Worm (Caenorhabditis elegans): ENCODE results near the gene W02D7.6.
A peak's percentile ranks its signal among the peaks of the same experiment; 100 is the strongest.
"Not testable (repeated sequence)": the region's sequence is repeated elsewhere in the genome, so short reads cannot be mapped to it uniquely, and the experiment has no call there.

Gene W02D7.6

DNA sequence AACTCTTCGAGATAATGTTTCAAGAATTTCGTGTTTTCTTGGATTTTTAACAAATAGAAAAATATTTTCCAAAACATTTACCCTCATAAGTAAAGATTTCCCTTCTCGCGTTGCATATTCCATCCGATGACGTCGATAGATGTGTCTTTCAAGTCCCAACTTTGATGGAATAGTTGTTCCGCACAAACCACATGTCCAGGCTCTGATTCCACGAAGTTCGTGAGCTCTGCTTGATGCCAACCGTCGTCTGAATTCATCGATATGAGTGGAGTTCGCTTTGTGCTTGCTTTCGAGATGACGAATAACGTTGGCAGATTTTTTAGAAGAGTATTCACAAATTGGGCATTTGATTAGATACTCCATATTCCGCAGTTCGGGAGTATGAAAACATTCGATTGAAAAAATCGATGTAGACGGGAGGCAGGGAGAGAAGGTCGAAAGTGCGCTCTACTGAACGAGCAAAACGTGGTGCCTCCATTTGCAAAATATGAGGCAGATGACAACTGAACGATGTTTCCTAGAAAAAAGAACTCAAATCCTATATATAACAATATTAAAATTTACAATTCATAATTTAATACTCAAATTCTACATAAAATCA lies at the start of gene W02D7.6:
TSS of gene W02D7.6 (minus strand) at position 573 of the 601 bp plus-strand sequence.
- peak; percentile 42 for TF ChIP-seq W03F9.2 (tag; optimal IDR thresholded peaks at IDR 0.05)
- TF ChIP-seq him-1 (tag; optimal IDR thresholded peaks at IDR 0.05), result no peak

DNA sequence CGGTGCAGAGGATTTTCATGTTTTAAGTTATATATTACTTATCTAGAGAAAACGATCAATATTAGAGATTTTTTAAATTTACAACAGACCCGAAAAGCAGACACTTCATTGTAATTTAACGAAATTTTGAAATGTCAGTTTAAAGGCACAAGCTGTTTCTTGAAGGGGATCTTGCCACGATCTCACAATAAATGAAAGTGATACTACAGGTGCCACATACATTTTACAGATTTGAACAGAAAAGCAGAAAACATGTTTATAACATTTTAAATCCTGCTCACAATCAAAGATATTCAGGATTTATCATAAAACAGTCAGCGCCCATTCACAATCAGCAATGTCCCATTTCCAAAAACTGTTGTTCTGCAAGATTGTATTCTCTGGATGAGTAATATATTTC lies 48.6 kb upstream of the W02D7.6 start:
- no peak for TF ChIP-seq W03F9.2 (tag; optimal IDR thresholded peaks at IDR 0.05)
- no peak for TF ChIP-seq him-1 (tag; optimal IDR thresholded peaks at IDR 0.05)
- no peak for TF ChIP-seq dao-5 (tag; optimal IDR thresholded peaks at IDR 0.05)

- TF ChIP-seq dao-5 (tag; optimal IDR thresholded peaks at IDR 0.05), result no peak
- peak; percentile 50 for TF ChIP-seq him-1 (tag; optimal IDR thresholded peaks at IDR 0.05)
- peak; percentile 67 for TF ChIP-seq W03F9.2 (tag; optimal IDR thresholded peaks at IDR 0.05)
Observed at ce11 chrV:8348959-8349389, 47.7 kb upstream of the W02D7.6 start.

DNA sequence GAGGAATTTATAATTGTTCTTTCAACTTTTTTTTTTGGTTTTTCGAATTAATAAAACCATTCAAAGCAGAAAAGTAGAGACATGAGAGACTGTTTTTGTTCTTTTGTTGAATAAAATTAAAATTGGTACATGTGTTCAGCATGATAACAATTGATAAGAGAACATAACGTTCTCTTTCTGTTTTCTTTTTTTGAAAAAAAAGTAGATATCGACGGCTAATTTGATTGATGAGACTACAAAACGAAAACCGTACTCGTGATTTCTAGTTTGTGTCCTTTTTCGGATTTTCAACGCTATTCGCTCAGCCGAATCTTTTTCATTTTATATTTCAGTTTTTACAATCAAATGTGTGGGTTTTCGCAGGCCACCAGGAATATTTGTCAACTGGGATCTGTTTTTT lies 44.1 kb upstream of the W02D7.6 start, which contains the start of gene C08D8.1:
TSS of gene C08D8.1 (plus strand) at position 324 of the 400 bp plus-strand sequence.
- TF ChIP-seq him-1 (tag; optimal IDR thresholded peaks at IDR 0.05) (no peak), dao-5 (tag; optimal IDR thresholded peaks at IDR 0.05) (no peak), W03F9.2 (tag; optimal IDR thresholded peaks at IDR 0.05) (no peak)

ce11 chrV:8342416-8342815 lies 41.1 kb upstream of the W02D7.6 start:
- TF ChIP-seq him-1 (tag; optimal IDR thresholded peaks at IDR 0.05), result no peak
- TF ChIP-seq dao-5 (tag; optimal IDR thresholded peaks at IDR 0.05), result no peak
- no peak for TF ChIP-seq W03F9.2 (tag; optimal IDR thresholded peaks at IDR 0.05)

ce11 chrV:8340924-8341323 lies 39.6 kb upstream of the W02D7.6 start, which contains the start of gene C08D8.7:
TSS of gene C08D8.7 (plus strand) at chrV:8341224.
- not testable (repeated sequence) for TF ChIP-seq W03F9.2, him-1, dao-5 (tag; optimal IDR thresholded peaks at IDR 0.05)

DNA sequence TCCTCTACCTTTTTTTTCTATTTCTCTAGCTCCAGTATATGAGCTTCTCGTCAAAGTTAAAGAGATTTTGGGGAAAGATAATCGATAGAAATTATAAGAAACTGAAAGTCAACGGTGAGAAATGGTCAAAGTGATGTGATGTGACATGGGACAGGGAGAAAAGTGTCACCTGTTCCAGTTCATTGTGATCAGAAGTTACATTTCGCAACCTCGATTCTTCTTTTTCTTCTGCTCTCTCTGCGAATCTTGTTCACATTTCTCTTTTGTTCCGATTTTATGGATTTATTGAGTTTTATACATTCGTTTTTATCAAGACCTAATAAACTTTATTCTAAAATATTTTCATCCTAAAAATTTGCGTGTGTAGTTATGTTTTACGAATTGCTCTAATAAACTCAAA lies 34.3 kb upstream of the W02D7.6 start:
- no peak for TF ChIP-seq dao-5 (tag; optimal IDR thresholded peaks at IDR 0.05)
- TF ChIP-seq him-1 (tag; optimal IDR thresholded peaks at IDR 0.05), result no peak
- TF ChIP-seq W03F9.2 (tag; optimal IDR thresholded peaks at IDR 0.05), result no peak

DNA sequence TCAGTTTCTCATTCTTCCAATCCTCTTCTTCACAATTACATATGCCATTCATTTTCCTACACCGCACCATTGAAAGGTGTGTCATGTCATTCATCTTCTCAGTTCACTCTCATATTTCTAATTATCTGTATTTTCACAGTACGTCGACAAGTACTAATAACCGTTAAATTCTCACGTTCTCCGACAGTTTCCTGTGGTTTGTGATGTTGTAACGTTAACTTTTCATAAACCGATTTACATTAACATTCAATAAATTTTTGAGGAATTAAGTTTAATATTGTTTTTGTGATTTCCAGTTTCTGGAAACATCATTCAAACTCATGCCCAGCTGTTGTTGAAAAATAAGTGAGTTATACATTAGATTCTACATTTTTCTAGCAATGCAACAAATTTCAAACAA lies 33.1 kb upstream of the W02D7.6 start, which contains the start of gene tmd-2:
TSS of gene tmd-2 (plus strand) at position 301 of the 400 bp plus-strand sequence.
- TF ChIP-seq dao-5 (tag; optimal IDR thresholded peaks at IDR 0.05) (no peak), W03F9.2 (tag; optimal IDR thresholded peaks at IDR 0.05) (no peak), him-1 (tag; optimal IDR thresholded peaks at IDR 0.05) (no peak)

DNA sequence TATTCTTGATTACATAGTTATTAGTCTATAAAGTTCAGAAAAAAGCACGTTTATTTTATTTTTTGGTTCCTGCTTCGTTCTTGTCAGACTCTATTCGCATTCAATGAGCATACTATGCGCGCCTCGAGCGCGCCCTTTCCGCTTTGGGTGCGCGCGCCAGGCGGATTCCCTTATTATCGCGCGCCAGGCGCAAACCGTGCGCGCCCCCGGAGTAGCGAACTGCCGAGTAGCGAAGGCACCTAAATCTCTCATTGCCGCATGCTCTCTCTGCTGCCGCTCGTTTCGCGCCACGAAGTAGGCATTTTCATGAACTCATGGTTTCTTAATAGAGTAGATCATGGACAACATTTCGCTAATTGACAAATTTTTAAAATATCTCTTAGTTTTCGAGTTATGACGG lies 25.8 kb upstream of the W02D7.6 start:
- TF ChIP-seq him-1 (tag; optimal IDR thresholded peaks at IDR 0.05) (no peak), dao-5 (tag; optimal IDR thresholded peaks at IDR 0.05) (no peak), W03F9.2 (tag; optimal IDR thresholded peaks at IDR 0.05) (no peak)

DNA sequence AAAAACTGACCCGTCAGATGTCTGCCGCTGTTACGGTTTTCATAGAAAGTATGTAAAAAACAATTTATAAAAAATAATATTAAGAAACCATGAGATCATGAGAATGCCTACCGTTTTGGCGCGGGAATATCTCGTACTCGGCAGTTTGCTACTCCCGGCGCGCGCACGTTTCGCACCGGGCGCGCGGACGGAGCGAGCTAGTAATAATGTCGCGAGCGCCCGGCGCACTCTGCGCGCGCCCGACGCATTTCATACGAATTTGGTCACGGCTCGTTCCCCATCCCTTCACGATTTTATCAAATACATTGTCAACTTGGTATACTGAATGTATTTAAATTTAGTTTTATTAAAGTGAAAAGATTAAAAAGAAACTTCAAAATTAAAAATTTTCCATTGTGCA lies 24.6 kb upstream of the W02D7.6 start:
- TF ChIP-seq W03F9.2 (tag; optimal IDR thresholded peaks at IDR 0.05), result no peak
- no peak for TF ChIP-seq him-1 (tag; optimal IDR thresholded peaks at IDR 0.05)
- TF ChIP-seq dao-5 (tag; optimal IDR thresholded peaks at IDR 0.05), result no peak

DNA sequence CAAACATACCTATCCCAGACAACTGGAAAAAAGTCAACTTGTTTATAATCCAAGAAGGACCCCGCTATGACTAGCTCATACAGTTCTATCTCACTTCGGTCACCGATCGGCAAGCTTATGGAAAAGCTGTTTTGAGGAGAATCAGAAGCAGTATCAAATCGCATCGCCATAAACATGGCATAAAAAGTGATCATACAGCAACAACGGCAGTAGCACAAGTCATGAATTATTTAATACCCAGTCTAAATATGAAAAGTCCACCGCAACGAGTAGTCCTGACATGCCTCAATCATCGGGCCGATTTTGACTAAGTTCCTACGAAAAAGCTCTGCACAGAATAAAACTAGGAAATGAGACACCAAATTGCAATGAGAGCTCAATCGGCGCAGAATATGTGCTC lies 22.2 kb upstream of the W02D7.6 start:
- TF ChIP-seq him-1 (tag; optimal IDR thresholded peaks at IDR 0.05) (no peak), W03F9.2 (tag; optimal IDR thresholded peaks at IDR 0.05) (no peak), dao-5 (tag; optimal IDR thresholded peaks at IDR 0.05) (no peak)

DNA sequence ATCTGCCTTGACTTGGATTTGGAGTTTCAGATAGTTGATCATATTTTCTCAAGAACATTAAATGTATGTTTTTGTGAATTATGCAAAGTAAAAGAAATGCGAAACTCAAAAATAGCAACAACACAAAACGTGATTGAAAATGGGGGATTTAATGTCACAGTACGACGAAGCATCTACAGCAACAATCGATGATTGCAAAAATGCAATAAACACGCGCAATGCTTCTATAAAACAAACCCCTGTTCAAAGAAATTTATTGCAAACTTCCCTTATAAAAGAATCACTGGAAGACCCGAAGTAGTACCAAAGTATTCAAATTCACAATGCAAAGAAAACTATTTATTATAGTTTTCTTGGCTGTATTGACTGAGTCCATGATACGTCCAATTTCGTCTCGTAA lies 16.8 kb upstream of the W02D7.6 start, which contains the start of gene clec-219:
TSS of gene clec-219 (plus strand) at position 301 of the 400 bp plus-strand sequence.
- TF ChIP-seq him-1 (tag; optimal IDR thresholded peaks at IDR 0.05) (no peak), W03F9.2 (tag; optimal IDR thresholded peaks at IDR 0.05) (no peak), dao-5 (tag; optimal IDR thresholded peaks at IDR 0.05) (no peak)

- TF ChIP-seq him-1 (tag; optimal IDR thresholded peaks at IDR 0.05), result no peak
- no peak for TF ChIP-seq W03F9.2 (tag; optimal IDR thresholded peaks at IDR 0.05)
Observed at ce11 chrV:8311210-8311609, 9.9 kb upstream of the W02D7.6 start, which contains the start of gene W02D7.12. TSS of gene W02D7.12 (plus strand) at chrV:8311510.

DNA sequence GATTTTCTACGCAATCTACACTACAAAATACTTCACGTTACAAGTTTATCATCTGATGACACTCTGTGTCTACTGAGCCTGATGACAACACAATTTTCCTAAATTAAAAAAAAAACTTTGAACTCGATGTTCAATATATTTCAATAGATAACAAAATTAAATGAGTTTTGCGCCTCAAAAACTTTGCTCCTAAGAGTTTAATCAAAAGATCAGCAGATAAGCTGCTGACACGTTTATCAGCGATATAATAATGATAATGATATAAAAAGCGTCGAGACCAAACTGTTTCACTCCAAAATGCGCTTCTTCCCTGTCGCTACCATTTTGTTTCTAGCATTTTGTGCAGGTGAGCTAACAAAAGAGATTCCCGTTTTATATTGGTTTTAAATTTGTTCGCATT lies 6.4 kb upstream of the W02D7.6 start, which contains the start of gene clec-218:
TSS of gene clec-218 (plus strand) at position 262 of the 400 bp plus-strand sequence.
- no peak for TF ChIP-seq him-1 (tag; optimal IDR thresholded peaks at IDR 0.05)

ce11 chrV:8307013-8307412 lies 5.7 kb upstream of the W02D7.6 start:
- no peak for TF ChIP-seq W03F9.2 (tag; optimal IDR thresholded peaks at IDR 0.05)
- TF ChIP-seq him-1 (tag; optimal IDR thresholded peaks at IDR 0.05), result no peak
- no peak for TF ChIP-seq dao-5 (tag; optimal IDR thresholded peaks at IDR 0.05)
